Worm (Caenorhabditis elegans): Measurements from ENCODE around the gene R02E4.3.

DNA sequence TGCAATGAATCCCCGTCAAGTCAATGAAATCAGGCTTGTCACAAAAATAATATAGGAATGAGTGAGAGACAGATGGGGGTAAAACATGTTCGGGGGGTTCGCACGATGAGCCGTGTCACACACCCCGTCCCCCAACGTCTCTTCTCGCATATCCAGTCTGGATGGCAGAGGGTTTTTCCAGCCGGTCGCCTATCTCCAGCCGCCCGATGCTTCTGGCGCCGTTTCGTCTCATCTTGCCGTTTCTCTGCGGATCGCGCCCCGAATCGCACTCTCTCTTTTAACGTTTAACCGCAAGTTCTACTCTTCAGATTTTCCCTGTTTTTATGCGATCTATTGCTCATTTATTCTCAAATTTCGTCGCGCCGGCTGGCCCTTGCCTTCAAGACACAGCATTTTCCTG, 40.0 kb downstream of the R02E4.3 start:
- TF ChIP-seq cog-1 (tag; optimal IDR thresholded peaks at IDR 0.05) (no peak), ztf-29 (GFP tag; IDR thresholded peaks at IDR 0.05) (no peak), ztf-23 (GFP tag; IDR thresholded peaks at IDR 0.05) (no peak), med-1 (GFP tag; optimal IDR thresholded peaks at IDR 0.05; ENCODE audit: insufficient read depth) (no peak)
